Worm (Caenorhabditis elegans) whole organism, late embryonic: ENCODE measurements around the gene spat-3.

Source experiments
- F13H6.1 ChIP-seq: sonication (generic microtip); optimal IDR thresholded peaks from 2 replicates; lab custom pipeline; 2016; ENCODE audit warnings: missing genetic modification characterization, missing compliant biosample characterization
- K02D7.2 ChIP-seq: sonication (generic microtip); optimal IDR thresholded peaks from 2 replicates; lab custom pipeline; 2017; ENCODE audit warnings: mild to moderate bottlenecking, missing genetic modification characterization, missing compliant biosample characterization
- K09A11.1 ChIP-seq: sonication (generic microtip); optimal IDR thresholded peaks from 2 replicates; lab custom pipeline; 2017; ENCODE audit warnings: antibody characterized with exemption, mild to moderate bottlenecking, missing genetic modification characterization, missing compliant biosample characterization; ENCODE audit not compliant: insufficient read depth
- T23F11.4 ChIP-seq: fragments of 200-800 bp; sonication (Bioruptor generic); optimal IDR thresholded peaks from 2 replicates; lab custom pipeline; 2018; ENCODE audit warnings: mild to moderate bottlenecking, missing genetic modification characterization, missing compliant biosample characterization
- Y22D7AL.16 ChIP-seq: sonication (generic microtip); optimal IDR thresholded peaks from 2 replicates; lab custom pipeline; 2016; ENCODE audit warnings: missing genetic modification characterization, missing compliant biosample characterization
- ceh-18 ChIP-seq: sonication (generic microtip); optimal IDR thresholded peaks from 2 replicates; lab custom pipeline; 2016; ENCODE audit warnings: missing genetic modification characterization, missing compliant biosample characterization
- ceh-19 ChIP-seq: fragments of 200-800 bp; sonication (Bioruptor generic); optimal IDR thresholded peaks from 2 replicates; lab custom pipeline; 2018; ENCODE audit warnings: mild to moderate bottlenecking, missing genetic modification characterization, missing compliant biosample characterization
- ceh-2 ChIP-seq: sonication (generic microtip); optimal IDR thresholded peaks from 2 replicates; lab custom pipeline; 2016; ENCODE audit warnings: missing genotype, missing genetic modification characterization, missing compliant biosample characterization
- ceh-22 ChIP-seq: sonication (generic microtip); optimal IDR thresholded peaks from 2 replicates; lab custom pipeline; 2017; ENCODE audit warnings: missing biosample characterization, missing genetic modification characterization
- ceh-24 ChIP-seq: sonication (generic microtip); optimal IDR thresholded peaks from 2 replicates; lab custom pipeline; 2016; ENCODE audit warnings: mild to moderate bottlenecking, missing genetic modification characterization, missing compliant biosample characterization
- ceh-30 ChIP-seq: fragments of 150-350 bp; optimal IDR thresholded peaks from 2 replicates; lab custom pipeline; 2014; ENCODE audit warnings: missing biosample characterization, missing genetic modification characterization
- ceh-31 ChIP-seq: sonication (generic microtip); optimal IDR thresholded peaks from 2 replicates; lab custom pipeline; 2016; ENCODE audit warnings: missing genetic modification characterization, missing compliant biosample characterization
- ceh-34 ChIP-seq: sonication (generic microtip); optimal IDR thresholded peaks from 2 replicates; lab custom pipeline; 2016; ENCODE audit warnings: mild to moderate bottlenecking, missing genetic modification characterization, missing compliant biosample characterization
- ceh-48 ChIP-seq: sonication (generic microtip); optimal IDR thresholded peaks from 2 replicates; lab custom pipeline; 2016; ENCODE audit warnings: missing genetic modification characterization, inconsistent platforms, missing compliant biosample characterization
- ceh-6 ChIP-seq: fragments of 200-800 bp; sonication (Bioruptor generic); optimal IDR thresholded peaks from 2 replicates; lab custom pipeline; 2018; ENCODE audit warnings: mild to moderate bottlenecking, missing genetic modification characterization, missing compliant biosample characterization
- ceh-9 ChIP-seq: sonication (generic microtip); optimal IDR thresholded peaks from 2 replicates; lab custom pipeline; 2016; ENCODE audit warnings: mild to moderate bottlenecking, missing genetic modification characterization, inconsistent platforms, missing compliant biosample characterization
- che-1 ChIP-seq: sonication (generic microtip); optimal IDR thresholded peaks from 2 replicates; lab custom pipeline; 2016; ENCODE audit warnings: mild to moderate bottlenecking, missing genetic modification characterization, missing compliant biosample characterization
- elt-2 ChIP-seq: sonication (generic microtip); optimal IDR thresholded peaks from 2 replicates; lab custom pipeline; 2016; ENCODE audit warnings: missing genetic modification reagents, missing genetic modification characterization, missing compliant biosample characterization
- elt-4 ChIP-seq: sonication (generic microtip); optimal IDR thresholded peaks from 2 replicates; lab custom pipeline; 2016; ENCODE audit warnings: missing genetic modification characterization, missing compliant biosample characterization
- eyg-1 ChIP-seq: sonication (generic microtip); optimal IDR thresholded peaks from 2 replicates; lab custom pipeline; 2016; ENCODE audit warnings: missing genotype, missing genetic modification characterization, missing compliant biosample characterization
- fkh-10 ChIP-seq: fragments of 150-350 bp; optimal IDR thresholded peaks from 2 replicates; lab custom pipeline; 2014; ENCODE audit warnings: missing biosample characterization, missing genetic modification reagents, missing genetic modification characterization
- fkh-6 ChIP-seq: sonication (generic microtip); optimal IDR thresholded peaks from 2 replicates; lab custom pipeline; 2016; ENCODE audit warnings: missing genetic modification characterization, missing compliant biosample characterization
- gmeb-2 ChIP-seq: sonication (generic microtip); optimal IDR thresholded peaks from 2 replicates; lab custom pipeline; 2016; ENCODE audit warnings: missing genetic modification characterization, inconsistent platforms, missing compliant biosample characterization
- hlh-13 ChIP-seq: fragments of 200-800 bp; sonication (Bioruptor generic); optimal IDR thresholded peaks from 2 replicates; lab custom pipeline; 2018; ENCODE audit warnings: mild to moderate bottlenecking, missing genetic modification characterization, missing compliant biosample characterization
- hlh-30 ChIP-seq: sonication (generic microtip); optimal IDR thresholded peaks from 2 replicates; lab custom pipeline; 2017; ENCODE audit warnings: antibody characterized with exemption, missing genetic modification characterization, missing compliant biosample characterization; ENCODE audit not compliant: insufficient read depth
- mec-3 ChIP-seq: sonication (generic microtip); optimal IDR thresholded peaks from 2 replicates; lab custom pipeline; 2016; ENCODE audit warnings: borderline replicate concordance, missing genetic modification characterization, missing compliant biosample characterization
- nfya-1 ChIP-seq: sonication (generic microtip); optimal IDR thresholded peaks from 2 replicates; lab custom pipeline; 2017; ENCODE audit warnings: missing genetic modification characterization, mild to moderate bottlenecking, missing compliant biosample characterization, antibody characterized with exemption, moderate library complexity
- nhr-232 ChIP-seq: sonication (generic microtip); optimal IDR thresholded peaks from 2 replicates; lab custom pipeline; 2016; ENCODE audit warnings: missing genetic modification characterization, missing compliant biosample characterization
- odd-2 ChIP-seq: sonication (generic microtip); optimal IDR thresholded peaks from 2 replicates; lab custom pipeline; 2017; ENCODE audit warnings: antibody characterized with exemption, mild to moderate bottlenecking, missing genetic modification characterization, missing compliant biosample characterization
- pat-9 ChIP-seq: fragments of 200-800 bp; sonication (Bioruptor generic); optimal IDR thresholded peaks from 2 replicates; lab custom pipeline; 2018; ENCODE audit warnings: mild to moderate bottlenecking, missing genetic modification characterization, moderate library complexity, missing compliant biosample characterization
- pha-2 ChIP-seq: sonication (generic microtip); optimal IDR thresholded peaks from 2 replicates; lab custom pipeline; 2017; ENCODE audit warnings: mild to moderate bottlenecking, missing genetic modification characterization, missing compliant biosample characterization
- pha-4 ChIP-seq: fragments of 150-350 bp; optimal IDR thresholded peaks from 2 replicates; lab custom pipeline; 2018; ENCODE audit warnings: missing biosample characterization, missing genetic modification reagents, missing genetic modification characterization
- pros-1 ChIP-seq: fragments of 150-350 bp; optimal IDR thresholded peaks from 2 replicates; lab custom pipeline; 2014; ENCODE audit warnings: missing biosample characterization, missing genetic modification reagents, missing genetic modification characterization
- ref-2 ChIP-seq: sonication (generic microtip); optimal IDR thresholded peaks from 2 replicates; lab custom pipeline; 2016; ENCODE audit warnings: missing genetic modification characterization, missing compliant biosample characterization
- rnt-1 ChIP-seq: sonication (generic microtip); optimal IDR thresholded peaks from 2 replicates; lab custom pipeline; 2016; ENCODE audit warnings: missing genetic modification characterization, missing compliant biosample characterization
- sdc-2 ChIP-seq: sonication (generic microtip); optimal IDR thresholded peaks from 2 replicates; lab custom pipeline; 2016; ENCODE audit warnings: missing genotype, missing genetic modification characterization, missing compliant biosample characterization
- sox-2 ChIP-seq: fragments of 200-800 bp; sonication (Bioruptor generic); IDR thresholded peaks from 2 replicates; pipeline ENCODE4 v1.3.6; 2022; ENCODE audit warnings: missing genetic modification reagents, missing genetic modification characterization, missing compliant biosample characterization
- sox-4 ChIP-seq: sonication (generic microtip); optimal IDR thresholded peaks from 2 replicates; lab custom pipeline; 2017; ENCODE audit warnings: mild to moderate bottlenecking, missing genetic modification characterization, inconsistent platforms, missing compliant biosample characterization
- tbx-7 ChIP-seq: sonication (generic microtip); optimal IDR thresholded peaks from 2 replicates; lab custom pipeline; 2016; ENCODE audit warnings: missing genotype, missing genetic modification characterization, missing compliant biosample characterization
- ttx-3 ChIP-seq: sonication (generic microtip); optimal IDR thresholded peaks from 2 replicates; lab custom pipeline; 2016; ENCODE audit warnings: missing genetic modification reagents, missing genetic modification characterization, missing compliant biosample characterization
- unc-42 ChIP-seq: sonication (generic microtip); optimal IDR thresholded peaks from 2 replicates; lab custom pipeline; 2016; ENCODE audit warnings: missing genotype, missing genetic modification characterization, missing compliant biosample characterization
- unc-55 ChIP-seq: sonication (generic microtip); optimal IDR thresholded peaks from 2 replicates; lab custom pipeline; 2017; ENCODE audit warnings: missing biosample characterization, missing genetic modification reagents, missing genetic modification characterization
- unc-86 ChIP-seq: sonication (generic microtip); optimal IDR thresholded peaks from 2 replicates; lab custom pipeline; 2016; ENCODE audit warnings: missing genetic modification characterization, missing compliant biosample characterization
- zip-5 ChIP-seq: sonication (generic microtip); optimal IDR thresholded peaks from 2 replicates; lab custom pipeline; 2016; ENCODE audit warnings: missing genetic modification characterization, missing compliant biosample characterization
- ztf-16 ChIP-seq: sonication (generic microtip); optimal IDR thresholded peaks from 2 replicates; lab custom pipeline; 2017; ENCODE audit warnings: missing genetic modification characterization, missing compliant biosample characterization

Gene spat-3

ce11 chrX:4615034-4615433 is 9.3 kb upstream of the spat-3 start:
- no peak for TF ChIP-seq ceh-19 (GFP tag; lab: Kevin White, UChicago)
- TF ChIP-seq eyg-1, result no peak
- no peak for TF ChIP-seq Y22D7AL.16 (tag; lab: Kevin White, UChicago)
- TF ChIP-seq odd-2, result no peak
- TF ChIP-seq pros-1 (tag; lab: Kevin White, UChicago), result no peak

ce11 chrX:4609635-4610034 is 3.9 kb upstream of the spat-3 start:
- TF ChIP-seq fkh-10 (GFP tag; lab: Kevin White, UChicago) (no peak), pha-4 (tag; lab: Kevin White, UChicago) (no peak), ceh-22 (tag; lab: Kevin White, UChicago) (no peak), sox-4 (tag; lab: Kevin White, UChicago) (no peak), pros-1 (tag; lab: Kevin White, UChicago) (no peak), odd-2 (no peak), nhr-232 (tag; lab: Kevin White, UChicago) (no peak), ceh-30 (tag; lab: Kevin White, UChicago) (no peak), ceh-34 (tag; lab: Kevin White, UChicago) (no peak), ttx-3 (no peak), ceh-9 (tag; lab: Kevin White, UChicago) (no peak), sdc-2 (tag; lab: Kevin White, UChicago) (no peak), zip-5 (no peak), K09A11.1 (tag; lab: Kevin White, UChicago) (no peak), pha-2 (tag; lab: Kevin White, UChicago) (no peak), ceh-19 (GFP tag; lab: Kevin White, UChicago) (no peak), sox-2 (GFP tag; lab: Robert Waterston, UW) (no peak)

- TF ChIP-seq odd-2, result no peak
- no peak for TF ChIP-seq ref-2 (tag; lab: Kevin White, UChicago)
- TF ChIP-seq K09A11.1 (tag; lab: Kevin White, UChicago), result no peak
- no peak for TF ChIP-seq fkh-6
- no peak for TF ChIP-seq fkh-10 (GFP tag; lab: Kevin White, UChicago)
- no peak for TF ChIP-seq che-1
- no peak for TF ChIP-seq sdc-2 (tag; lab: Kevin White, UChicago)
- no peak for TF ChIP-seq unc-86 (tag; lab: Kevin White, UChicago)
- TF ChIP-seq tbx-7 (tag; lab: Kevin White, UChicago), result no peak
- TF ChIP-seq gmeb-2, result no peak
- no peak for TF ChIP-seq elt-4 (tag; lab: Kevin White, UChicago)
- TF ChIP-seq elt-2 (tag; lab: Kevin White, UChicago), result no peak
- no peak for TF ChIP-seq Y22D7AL.16 (tag; lab: Kevin White, UChicago)
- TF ChIP-seq mec-3 (tag; lab: Kevin White, UChicago), result no peak
- no peak for TF ChIP-seq K02D7.2
- TF ChIP-seq hlh-30 (tag; lab: Kevin White, UChicago), result no peak
- no peak for TF ChIP-seq sox-4 (tag; lab: Kevin White, UChicago)
- TF ChIP-seq, all 69 proteins: peak for 0
Measured at ce11 chrX:4607300-4607699, 1.6 kb upstream of the spat-3 start.

ce11 chrX:4606389-4606880 is 707 bp upstream of the spat-3 start:
- peak; percentile 37 for TF ChIP-seq ceh-24 (tag; lab: Kevin White, UChicago)
- TF ChIP-seq F13H6.1, result peak; percentile 39
- peak; percentile 85 for TF ChIP-seq ceh-19 (GFP tag; lab: Kevin White, UChicago)
- peak; percentile 80 for TF ChIP-seq ceh-6
- TF ChIP-seq ceh-34 (tag; lab: Kevin White, UChicago), result peak; percentile 56
- peak; percentile 32 for TF ChIP-seq ceh-48 (tag; lab: Kevin White, UChicago)
- peak; percentile 32 for TF ChIP-seq ceh-2 (tag; lab: Kevin White, UChicago)
- peak; percentile 9 for TF ChIP-seq hlh-13 (GFP tag; lab: Kevin White, UChicago)
- TF ChIP-seq K02D7.2, result peak; percentile 36
- TF ChIP-seq unc-55 (GFP tag; lab: Kevin White, UChicago), result peak; percentile 41
- TF ChIP-seq che-1, result peak; percentile 61
- TF ChIP-seq nfya-1 (tag; lab: Kevin White, UChicago), result peak; percentile 48
- TF ChIP-seq rnt-1 (tag; lab: Kevin White, UChicago), result peak; percentile 56
- TF ChIP-seq hlh-30 (tag; lab: Kevin White, UChicago), result peak; percentile 8
- TF ChIP-seq ztf-16 (tag; lab: Kevin White, UChicago), result peak; percentile 57
- TF ChIP-seq sox-2 (GFP tag; lab: Robert Waterston, UW), result peak; percentile 14; the same call in 1 of the 2 replicates
- TF ChIP-seq pat-9 (tag; lab: Kevin White, UChicago), result peak; percentile 86
- peak; percentile 70 for TF ChIP-seq ceh-31 (tag; lab: Kevin White, UChicago)
- TF ChIP-seq T23F11.4 (GFP tag; lab: Kevin White, UChicago), result peak; percentile 87
- peak; percentile 54 for TF ChIP-seq ref-2 (tag; lab: Kevin White, UChicago)
- peak; percentile 86 for TF ChIP-seq ceh-18 (tag; lab: Kevin White, UChicago)
- TF ChIP-seq unc-42 (tag; lab: Kevin White, UChicago), result peak; percentile 72
